Fruit fly (Drosophila melanogaster): ENCODE data around the gene COX7A.

The COX7A gene

DNA sequence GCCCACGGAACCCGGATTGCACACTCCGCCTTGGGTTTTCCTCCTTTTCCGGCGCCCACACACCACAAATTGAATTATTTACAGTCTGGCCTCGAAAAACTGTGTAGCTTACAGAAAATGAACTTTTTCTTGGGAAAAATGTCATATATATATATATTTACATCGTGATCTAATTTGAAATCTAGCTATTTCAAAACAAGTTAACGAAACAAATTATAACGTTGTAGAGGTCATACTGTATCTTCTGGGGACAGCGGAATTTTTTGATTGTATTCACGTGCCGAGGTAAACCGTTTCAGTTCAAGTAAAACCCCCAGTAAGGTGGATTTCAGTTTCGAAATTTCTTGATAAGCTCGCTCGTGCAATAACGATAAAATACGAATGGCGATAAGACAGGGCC lies 13.6 kb upstream of the COX7A start (continued):
- TF ChIP-seq lola (GFP tag; optimal IDR thresholded peaks at IDR 0.05), result no peak
- TF ChIP-seq run (tag; optimal IDR thresholded peaks at IDR 0.05), result peak; percentile 7
- no peak for TF ChIP-seq CG7786 (GFP tag; optimal IDR thresholded peaks at IDR 0.05)
- TF ChIP-seq CG11398 (GFP tag; optimal IDR thresholded peaks at IDR 0.05), result no peak
- no peak for TF ChIP-seq z (GFP tag; IDR thresholded peaks at IDR 0.05)
- TF ChIP-seq CG12744 (GFP tag; optimal IDR thresholded peaks at IDR 0.05), result no peak
- TF ChIP-seq HmgZ (tag; optimal IDR thresholded peaks at IDR 0.05), result peak; percentile 11
- peak; percentile 62; the same call in 1 of the 3 replicates for TF ChIP-seq so (GFP tag; IDR thresholded peaks at IDR 0.05)
- peak; percentile 89 for TF ChIP-seq sd (tag; optimal IDR thresholded peaks at IDR 0.05)
- TF ChIP-seq Optix (GFP tag; IDR thresholded peaks at IDR 0.05), result no peak
- TF ChIP-seq CoRest (tag; optimal IDR thresholded peaks at IDR 0.05), result peak; percentile 0
- TF ChIP-seq danr (GFP tag; IDR thresholded peaks at IDR 0.05), result 0 out of 2 replicates have a peak, but pooled peaks have one; percentile 41
- TF ChIP-seq Ptx1 (GFP tag; IDR thresholded peaks at IDR 0.05), result peak; percentile 79
- TF ChIP-seq CG16863 (GFP tag; optimal IDR thresholded peaks at IDR 0.05), result no peak
- no peak for TF ChIP-seq zen2 (GFP tag; IDR thresholded peaks at IDR 0.05; ENCODE audit: partially characterized antibody)
- TF ChIP-seq ham (GFP tag; IDR thresholded peaks at IDR 0.05), result no peak
- peak; percentile 62 for TF ChIP-seq lbe (GFP tag; optimal IDR thresholded peaks at IDR 0.05)
- peak; percentile 38; the same call in 1 of the 2 replicates for TF ChIP-seq E2f1 (GFP tag; IDR thresholded peaks at IDR 0.05)
- peak; percentile 52 for TF ChIP-seq dmrt99B (tag; optimal IDR thresholded peaks at IDR 0.05)
- no peak for TF ChIP-seq hkb (optimal IDR thresholded peaks at IDR 0.05)
- peak; percentile 78 for TF ChIP-seq hkb (GFP tag; IDR thresholded peaks at IDR 0.05)
- TF ChIP-seq ap (GFP tag; IDR thresholded peaks at IDR 0.05), result peak; percentile 40; the same call in 1 of the 2 replicates
- no peak for TF ChIP-seq Usf (GFP tag; optimal IDR thresholded peaks at IDR 0.05)
- TF ChIP-seq Spps (tag; optimal IDR thresholded peaks at IDR 0.05), result no peak
- no peak for TF ChIP-seq Neu2 (GFP tag; optimal IDR thresholded peaks at IDR 0.05; ENCODE audit: borderline replicate concordance)
- TF ChIP-seq yki (optimal IDR thresholded peaks at IDR 0.05), result no peak
- no peak for TF ChIP-seq CG7963 (GFP tag; IDR thresholded peaks at IDR 0.05; ENCODE audit: partially characterized antibody)
- peak; percentile 71 for TF ChIP-seq Dbx (GFP tag; IDR thresholded peaks at IDR 0.05)
- TF ChIP-seq cato (GFP tag; optimal IDR thresholded peaks at IDR 0.05; ENCODE audit: borderline replicate concordance), result no peak
- no peak for TF ChIP-seq CG18764 (GFP tag; optimal IDR thresholded peaks at IDR 0.05)
- TF ChIP-seq nerfin-2 (GFP tag; IDR thresholded peaks at IDR 0.05; ENCODE audit: partially characterized antibody), result no peak
- TF ChIP-seq peb (GFP tag; IDR thresholded peaks at IDR 0.05), result no peak
- TF ChIP-seq CkIIα-i1 (GFP tag; IDR thresholded peaks at IDR 0.05), result 0 out of 2 replicates have a peak, but pooled peaks have one; percentile 50
- TF ChIP-seq NC2α (GFP tag; optimal IDR thresholded peaks at IDR 0.05), result no peak
- no peak for TF ChIP-seq Bteb2 (GFP tag; optimal IDR thresholded peaks at IDR 0.05)
- TF ChIP-seq ab (GFP tag; optimal IDR thresholded peaks at IDR 0.05), result no peak
- TF ChIP-seq TFAM (GFP tag; optimal IDR thresholded peaks at IDR 0.05), result no peak
- no peak for TF ChIP-seq mld (GFP tag; IDR thresholded peaks at IDR 0.05; ENCODE audit: partially characterized antibody)
- TF ChIP-seq Dip2 (GFP tag; IDR thresholded peaks at IDR 0.05), result no peak
- peak; percentile 32 for TF ChIP-seq CG10209 (GFP tag; optimal IDR thresholded peaks at IDR 0.05)
- peak; percentile 50 for TF ChIP-seq CG12155 (GFP tag; optimal IDR thresholded peaks at IDR 0.05)
- no peak for TF ChIP-seq Sry-β (GFP tag; optimal IDR thresholded peaks at IDR 0.05)
- TF ChIP-seq pzg (GFP tag; optimal IDR thresholded peaks at IDR 0.05), result no peak
- TF ChIP-seq D (optimal IDR thresholded peaks at IDR 0.05), result no peak
- no peak for TF ChIP-seq D (GFP tag; optimal IDR thresholded peaks at IDR 0.05)
- peak; percentile 69; the same call in 2 of the 3 replicates for TF ChIP-seq gce (GFP tag; IDR thresholded peaks at IDR 0.05)
- TF ChIP-seq bowl (GFP tag; IDR thresholded peaks at IDR 0.05), result no peak
- peak; percentile 48 for TF ChIP-seq CG17568 (GFP tag; optimal IDR thresholded peaks at IDR 0.05)
- peak; percentile 66 for TF ChIP-seq CG2678 (tag; optimal IDR thresholded peaks at IDR 0.05)
- no peak for TF ChIP-seq B-H2 (GFP tag; optimal IDR thresholded peaks at IDR 0.05)
- TF ChIP-seq CG5180 (GFP tag; optimal IDR thresholded peaks at IDR 0.05), result no peak
- peak; percentile 17 for TF ChIP-seq caup (GFP tag; optimal IDR thresholded peaks at IDR 0.05; ENCODE audit: severe bottlenecking)
